Fruit fly (Drosophila melanogaster) whole organism, embryonic: ENCODE data around the gene Send2.

Experiments
- Abd-B ChIP-seq: fragments of 200-800 bp; sonication (Bioruptor generic); optimal IDR thresholded peaks from 2 replicates; lab custom pipeline; 2018; ENCODE audit warnings: missing biosample characterization, mild to moderate bottlenecking, missing genetic modification characterization, moderate library complexity
- Ada2b ChIP-seq: fragments of 200-800 bp; sonication (Bioruptor generic); IDR thresholded peaks from 2 replicates; pipeline ENCODE4 v1.3.6; 2022; ENCODE audit warnings: missing biosample characterization, missing genetic modification characterization
- Blimp-1 ChIP-seq: fragments of 200-800 bp; sonication (Bioruptor generic); optimal IDR thresholded peaks from 3 replicates; lab custom pipeline; 2018; ENCODE audit warnings: missing biosample characterization, missing genetic modification characterization, mild to moderate bottlenecking, moderate library complexity, missing genetic modification reagents
- CG10366 ChIP-seq: fragments of 200-800 bp; sonication (Bioruptor generic); IDR thresholded peaks from 2 replicates; pipeline ENCODE4 v1.3.6; 2022; ENCODE audit warnings: missing biosample characterization, missing genetic modification characterization
- CG10654 ChIP-seq: fragments of 200-800 bp; sonication (Bioruptor generic); optimal IDR thresholded peaks from 2 replicates; lab custom pipeline; 2016; ENCODE audit warnings: missing biosample characterization, missing genetic modification characterization
- CG11093 ChIP-seq: fragments of 200-800 bp; sonication (Bioruptor generic); IDR thresholded peaks from 3 replicates; pipeline ENCODE4 v1.3.6; 2022; ENCODE audit warnings: missing biosample characterization, missing genetic modification characterization
- CG12155 ChIP-seq: fragments of 200-800 bp; sonication (Bioruptor generic); optimal IDR thresholded peaks from 3 replicates; lab custom pipeline; 2016; ENCODE audit warnings: missing biosample characterization, missing genetic modification characterization
- CG15073 ChIP-seq: fragments of 200-800 bp; sonication (Bioruptor generic); optimal IDR thresholded peaks from 2 replicates; lab custom pipeline; 2016; ENCODE audit warnings: missing biosample characterization, missing genetic modification characterization
- CG15269 ChIP-seq: fragments of 200-800 bp; sonication (Bioruptor generic); optimal IDR thresholded peaks from 2 replicates; lab custom pipeline; 2018; ENCODE audit warnings: missing biosample characterization, mild to moderate bottlenecking, missing genetic modification characterization, moderate library complexity
- CG17328 ChIP-seq: fragments of 200-800 bp; sonication (Bioruptor generic); IDR thresholded peaks from 2 replicates; pipeline ENCODE4 v1.3.6; 2022; ENCODE audit warnings: missing biosample characterization, missing genetic modification characterization
- CG1832 ChIP-seq: fragments of 200-800 bp; sonication (Bioruptor generic); optimal IDR thresholded peaks from 2 replicates; lab custom pipeline; 2017; ENCODE audit warnings: missing biosample characterization, mild to moderate bottlenecking, missing genetic modification characterization, inconsistent platforms
- CG18619 ChIP-seq: fragments of 200-800 bp; sonication (Bioruptor generic); optimal IDR thresholded peaks from 3 replicates; lab custom pipeline; 2017; ENCODE audit warnings: missing biosample characterization, mild to moderate bottlenecking, missing genetic modification characterization
- CG2129 ChIP-seq: fragments of 200-800 bp; sonication (Bioruptor generic); IDR thresholded peaks from 2 replicates; pipeline ENCODE4 v1.3.6; 2022; ENCODE audit warnings: missing biosample characterization, missing genetic modification characterization; ENCODE audit not compliant: partially characterized antibody
- CG30020 ChIP-seq: fragments of 200-800 bp; optimal IDR thresholded peaks from 2 replicates; lab custom pipeline; 2019; ENCODE audit warnings: missing biosample characterization, mild to moderate bottlenecking, missing genetic modification characterization, moderate library complexity
- CG3407 ChIP-seq: fragments of 200-800 bp; sonication (Bioruptor generic); optimal IDR thresholded peaks from 2 replicates; lab custom pipeline; 2018; ENCODE audit warnings: missing biosample characterization, mild to moderate bottlenecking, missing genetic modification characterization
- CG4328 ChIP-seq: fragments of 200-800 bp; sonication (Bioruptor generic); optimal IDR thresholded peaks from 3 replicates; lab custom pipeline; 2017; ENCODE audit warnings: missing biosample characterization, missing genetic modification reagents, missing genetic modification characterization
- CG4424 ChIP-seq: fragments of 200-800 bp; sonication (Bioruptor generic); optimal IDR thresholded peaks from 3 replicates; lab custom pipeline; 2016; ENCODE audit warnings: missing biosample characterization, missing genetic modification characterization
- CG4730 ChIP-seq: fragments of 200-800 bp; sonication (Bioruptor generic); IDR thresholded peaks from 2 replicates; pipeline ENCODE4 v1.3.6; 2022; ENCODE audit warnings: missing biosample characterization, missing genetic modification characterization
- CG5180 ChIP-seq: fragments of 200-800 bp; sonication (Bioruptor generic); optimal IDR thresholded peaks from 3 replicates; lab custom pipeline; 2017; ENCODE audit warnings: missing biosample characterization, missing genetic modification characterization, mild to moderate bottlenecking, moderate library complexity, missing genetic modification reagents
- CG6254 ChIP-seq: fragments of 200-800 bp; sonication (Bioruptor generic); optimal IDR thresholded peaks from 3 replicates; lab custom pipeline; 2017; ENCODE audit warnings: mild to moderate bottlenecking, missing biosample characterization, missing genetic modification reagents, missing genetic modification characterization
- CG7745 ChIP-seq: fragments of 200-800 bp; sonication (Bioruptor generic); optimal IDR thresholded peaks from 2 replicates; lab custom pipeline; 2018; ENCODE audit warnings: missing biosample characterization, mild to moderate bottlenecking, missing genetic modification characterization, moderate library complexity
- CG7928 ChIP-seq: fragments of 200-800 bp; sonication (Bioruptor generic); optimal IDR thresholded peaks from 2 replicates; lab custom pipeline; 2017; ENCODE audit warnings: missing biosample characterization, mild to moderate bottlenecking, missing genetic modification characterization
- CG8388 ChIP-seq: fragments of 200-800 bp; sonication (Bioruptor generic); optimal IDR thresholded peaks from 2 replicates; lab custom pipeline; 2019; ENCODE audit warnings: missing biosample characterization, mild to moderate bottlenecking, missing genetic modification characterization, moderate library complexity
- CG8765 ChIP-seq: fragments of 200-800 bp; sonication (Bioruptor generic); IDR thresholded peaks from 2 replicates; pipeline ENCODE4 v1.3.6; 2022; ENCODE audit warnings: missing biosample characterization, missing genetic modification characterization
- Dbx ChIP-seq: fragments of 200-800 bp; sonication (Bioruptor generic); IDR thresholded peaks from 3 replicates; pipeline ENCODE4 v1.3.6; 2022; ENCODE audit warnings: missing biosample characterization, missing genetic modification characterization
- Hmr ChIP-seq: fragments of 200-800 bp; sonication (Bioruptor generic); optimal IDR thresholded peaks from 3 replicates; lab custom pipeline; 2017; ENCODE audit warnings: mild to moderate bottlenecking, missing biosample characterization, missing genetic modification reagents, missing genetic modification characterization
- Hr39 ChIP-seq: fragments of >200 bp; optimal IDR thresholded peaks from 2 replicates; lab custom pipeline; 2017
- Lhr ChIP-seq: fragments of 200-800 bp; sonication (Bioruptor generic); optimal IDR thresholded peaks from 3 replicates; lab custom pipeline; 2017; ENCODE audit warnings: mild to moderate bottlenecking, missing biosample characterization, missing genetic modification reagents, missing genetic modification characterization
- NFAT ChIP-seq: fragments of 200-800 bp; sonication (Bioruptor generic); IDR thresholded peaks from 2 replicates; pipeline ENCODE4 v1.3.6; 2022; ENCODE audit warnings: missing biosample characterization, missing genetic modification characterization
- NK7.1 ChIP-seq: fragments of 200-800 bp; sonication (Bioruptor generic); optimal IDR thresholded peaks from 3 replicates; lab custom pipeline; 2016; ENCODE audit warnings: missing biosample characterization, missing genetic modification characterization
- Nf-YA ChIP-seq: fragments of 200-800 bp; sonication (Bioruptor generic); IDR thresholded peaks from 2 replicates; pipeline ENCODE4 v1.3.6; 2022; ENCODE audit warnings: missing biosample characterization, missing genetic modification characterization
- PHDP ChIP-seq: fragments of 200-800 bp; sonication (Bioruptor generic); optimal IDR thresholded peaks from 3 replicates; lab custom pipeline; 2018; ENCODE audit warnings: missing biosample characterization, mild to moderate bottlenecking, missing genetic modification characterization, moderate library complexity
- Side ChIP-seq: fragments of 200-800 bp; sonication (Bioruptor generic); optimal IDR thresholded peaks from 2 replicates; lab custom pipeline; 2016; ENCODE audit warnings: missing biosample characterization, missing genetic modification characterization
- Stat92E ChIP-seq, 3 experiments: fragments of >200 bp in 2 of 3; fragments of 200-800 bp in 1 of 3; sonication (Bioruptor generic) in 1 of 3; optimal IDR thresholded peaks; 2 replicates each; lab custom pipeline; 2017 to 2019; ENCODE audit warnings: missing biosample characterization in 3 of 3, missing genetic modification characterization in 3 of 3, mild to moderate bottlenecking in 1 of 3, moderate library complexity in 1 of 3
- br ChIP-seq: fragments of >200 bp; optimal IDR thresholded peaks from 2 replicates; lab custom pipeline; 2017
- dati ChIP-seq: fragments of 200-800 bp; sonication (Bioruptor generic); IDR thresholded peaks from 2 replicates; pipeline ENCODE4 v1.3.6; 2022; ENCODE audit warnings: missing biosample characterization, missing genetic modification characterization
- dm ChIP-seq: fragments of 200-800 bp; sonication (Bioruptor generic); optimal IDR thresholded peaks from 3 replicates; lab custom pipeline; 2016; ENCODE audit warnings: missing biosample characterization, missing genetic modification characterization
- dysf ChIP-seq: fragments of 200-800 bp; sonication (Bioruptor generic); IDR thresholded peaks from 3 replicates; pipeline ENCODE4 v1.3.6; 2022; ENCODE audit warnings: missing biosample characterization, missing genetic modification characterization
- emc ChIP-seq: fragments of 200-800 bp; sonication (Bioruptor generic); optimal IDR thresholded peaks from 2 replicates; lab custom pipeline; 2016; ENCODE audit warnings: missing biosample characterization, missing genetic modification characterization
- exex ChIP-seq: fragments of 200-800 bp; sonication (Bioruptor generic); optimal IDR thresholded peaks from 4 replicates; lab custom pipeline; 2018; ENCODE audit warnings: missing biosample characterization, mild to moderate bottlenecking, missing genetic modification characterization, moderate library complexity
- gt ChIP-seq: fragments of 200-800 bp; sonication (Bioruptor generic); IDR thresholded peaks from 2 replicates; pipeline ENCODE4 v1.3.6; 2022; ENCODE audit warnings: missing biosample characterization, missing genetic modification characterization
- jumu ChIP-seq: fragments of 200-800 bp; sonication (Bioruptor generic); optimal IDR thresholded peaks from 3 replicates; lab custom pipeline; 2016; ENCODE audit warnings: missing biosample characterization, missing genetic modification characterization
- lbe ChIP-seq: fragments of 200-800 bp; sonication (Bioruptor generic); optimal IDR thresholded peaks from 2 replicates; lab custom pipeline; 2016; ENCODE audit warnings: missing biosample characterization, mild to moderate bottlenecking, missing genetic modification characterization
- org-1 ChIP-seq: fragments of 200-800 bp; sonication (Bioruptor generic); optimal IDR thresholded peaks from 2 replicates; lab custom pipeline; 2017; ENCODE audit warnings: missing biosample characterization, missing genetic modification characterization
- salm ChIP-seq: fragments of 200-800 bp; sonication (Bioruptor generic); optimal IDR thresholded peaks from 2 replicates; lab custom pipeline; 2018; ENCODE audit warnings: missing biosample characterization, mild to moderate bottlenecking, missing genetic modification characterization
- schlank ChIP-seq: fragments of 200-800 bp; sonication (Bioruptor generic); optimal IDR thresholded peaks from 2 replicates; lab custom pipeline; 2018; ENCODE audit warnings: missing biosample characterization, mild to moderate bottlenecking, missing genetic modification characterization
- sug ChIP-seq: fragments of 200-800 bp; optimal IDR thresholded peaks from 2 replicates; lab custom pipeline; 2019; ENCODE audit warnings: missing biosample characterization, mild to moderate bottlenecking, missing genetic modification characterization, moderate library complexity
- tll ChIP-seq, 2 experiments: fragments of 200-800 bp in 1 of 2; fragments of >200 bp in 1 of 2; sonication (Bioruptor generic) in 1 of 2; optimal IDR thresholded peaks; 2 replicates each; lab custom pipeline; 2017 to 2019; ENCODE audit warnings: missing biosample characterization in 2 of 2, missing genetic modification characterization in 2 of 2, mild to moderate bottlenecking in 1 of 2, moderate library complexity in 1 of 2
- zf30C ChIP-seq: fragments of 200-800 bp; sonication (Bioruptor generic); optimal IDR thresholded peaks from 3 replicates; lab custom pipeline; 2018; ENCODE audit warnings: missing biosample characterization, mild to moderate bottlenecking, missing genetic modification characterization

Gene Send2

dm6 chr2L:14355033-14355851 lies 8.8 kb upstream of the Send2 start, which contains the start of gene Rab14:
Gene Rab14, plus strand, starts transcription at chr2L:14355145.
- TF ChIP-seq CG8765 (GFP tag; lab: Robert Waterston, UW) (peak; percentile 35; the same call in 1 of the 2 replicates), CG15269 (peak; percentile 90), jumu (GFP tag; lab: Kevin White, UChicago) (peak; percentile 59), CG4730 (GFP tag; lab: Robert Waterston, UW) (peak; percentile 49), CG8388 (peak; percentile 78), Hmr (GFP tag; lab: Kevin White, UChicago) (peak; percentile 89), zf30C (GFP tag; lab: Kevin White, UChicago) (no peak), Abd-B (GFP tag; lab: Kevin White, UChicago) (peak; percentile 20), CG30020 (tag; lab: Kevin White, UChicago) (no peak), NK7.1 (GFP tag; lab: Kevin White, UChicago) (peak; percentile 34), Nf-YA (peak; percentile 69), Stat92E (GFP tag; optimal IDR thresholded peaks at IDR 0.05; lab: Kevin White, UChicago) (no peak), Dbx (peak; percentile 80), CG3407 (GFP tag; lab: Kevin White, UChicago) (peak; percentile 75), CG7928 (GFP tag; lab: Kevin White, UChicago) (peak; percentile 28), CG5180 (GFP tag; lab: Kevin White, UChicago) (peak; percentile 60), PHDP (tag; lab: Kevin White, UChicago) (peak; percentile 89), Side (GFP tag; lab: Kevin White, UChicago) (peak; percentile 57), CG2129 (GFP tag; lab: Robert Waterston, UW) (peak; percentile 58), lbe (GFP tag; lab: Kevin White, UChicago) (peak; percentile 81), org-1 (peak; percentile 63), CG4424 (GFP tag; lab: Kevin White, UChicago) (peak; percentile 83), dm (GFP tag; lab: Kevin White, UChicago) (peak; percentile 97), Hr39 (lab: Kevin White, UChicago) (no peak), Lhr (GFP tag; lab: Kevin White, UChicago) (peak; percentile 41), CG4328 (peak; percentile 61), schlank (tag; lab: Kevin White, UChicago) (peak; percentile 80), dati (peak; percentile 18; the same call in 1 of the 2 replicates), CG10366 (GFP tag; lab: Robert Waterston, UW) (peak; percentile 77), CG12155 (GFP tag; lab: Kevin White, UChicago) (peak; percentile 75), gt (GFP tag; lab: Robert Waterston, UW) (no peak), CG15073 (GFP tag; lab: Kevin White, UChicago) (no peak), CG18619 (GFP tag; lab: Kevin White, UChicago) (peak; percentile 79), CG7745 (tag; lab: Kevin White, UChicago) (no peak), sug (tag; lab: Kevin White, UChicago) (peak; percentile 86), CG10654 (GFP tag; lab: Kevin White, UChicago) (peak; percentile 32), CG17328 (GFP tag; lab: Robert Waterston, UW) (peak; percentile 86), CG1832 (GFP tag; lab: Kevin White, UChicago) (no peak), Ada2b (GFP tag; lab: Robert Waterston, UW) (peak; percentile 77), exex (tag; lab: Kevin White, UChicago) (peak; percentile 48), CG11093 (GFP tag; lab: Robert Waterston, UW) (peak; percentile 73; the same call in 2 of the 3 replicates), dysf (peak; percentile 84), CG6254 (GFP tag; lab: Kevin White, UChicago) (peak; percentile 59), salm (tag; lab: Kevin White, UChicago) (peak; percentile 71), br (lab: Kevin White, UChicago) (no peak), tll (GFP tag; optimal IDR thresholded peaks at IDR 0.05; lab: Kevin White, UChicago) (no peak), Blimp-1 (GFP tag; lab: Kevin White, UChicago) (peak; percentile 74), emc (GFP tag; lab: Kevin White, UChicago) (no peak), NFAT (GFP tag; lab: Robert Waterston, UW) (peak; percentile 75)
